Worm (Caenorhabditis elegans): ENCODE results near the gene nep-3.

The nep-3 gene

DNA sequence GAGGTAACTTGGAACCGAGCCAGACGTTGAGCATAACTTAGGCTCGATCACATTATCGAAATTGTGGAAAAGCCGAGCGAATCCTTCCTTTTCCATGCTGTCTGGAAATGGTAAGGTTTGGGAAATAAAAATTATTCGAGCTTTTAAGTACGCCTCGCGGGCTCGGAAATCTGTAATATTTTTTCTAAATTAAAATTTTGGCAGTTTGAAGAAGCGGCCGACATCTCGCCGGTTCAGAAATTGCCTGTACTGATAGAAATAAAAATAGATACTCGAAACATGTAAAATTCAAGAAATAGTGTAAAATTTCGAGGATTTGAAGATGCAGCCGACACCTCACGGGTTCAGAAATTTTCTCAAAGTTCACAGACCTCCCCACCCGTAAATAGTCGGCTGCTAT is 33.7 kb upstream of the nep-3 start, which contains the start of gene bcmo-2:
Gene bcmo-2, minus strand, starts transcription at position 101 of the 400 bp plus-strand sequence.
- no peak for TF ChIP-seq B0310.2 (tag; optimal IDR thresholded peaks at IDR 0.05)
- TF ChIP-seq tbx-11 (GFP tag; IDR thresholded peaks at IDR 0.05): no peak
- TF ChIP-seq hmg-4 (GFP tag; optimal IDR thresholded peaks at IDR 0.05): no peak
- no peak for TF ChIP-seq hmbx-1 (tag; optimal IDR thresholded peaks at IDR 0.05)
- TF ChIP-seq ceh-13 (GFP tag; optimal IDR thresholded peaks at IDR 0.05): no peak
- no peak for TF ChIP-seq tra-4 (tag; optimal IDR thresholded peaks at IDR 0.05)
- no peak for TF ChIP-seq ceh-36 (tag; optimal IDR thresholded peaks at IDR 0.05)
- TF ChIP-seq ama-1 (optimal IDR thresholded peaks at IDR 0.05): no peak
- no peak for TF ChIP-seq tbx-37 (GFP tag; conservative IDR thresholded peaks at IDR 0.05)
- TF ChIP-seq ets-7 (tag; optimal IDR thresholded peaks at IDR 0.05): no peak
- TF ChIP-seq aly-1 (tag; optimal IDR thresholded peaks at IDR 0.05): no peak

DNA sequence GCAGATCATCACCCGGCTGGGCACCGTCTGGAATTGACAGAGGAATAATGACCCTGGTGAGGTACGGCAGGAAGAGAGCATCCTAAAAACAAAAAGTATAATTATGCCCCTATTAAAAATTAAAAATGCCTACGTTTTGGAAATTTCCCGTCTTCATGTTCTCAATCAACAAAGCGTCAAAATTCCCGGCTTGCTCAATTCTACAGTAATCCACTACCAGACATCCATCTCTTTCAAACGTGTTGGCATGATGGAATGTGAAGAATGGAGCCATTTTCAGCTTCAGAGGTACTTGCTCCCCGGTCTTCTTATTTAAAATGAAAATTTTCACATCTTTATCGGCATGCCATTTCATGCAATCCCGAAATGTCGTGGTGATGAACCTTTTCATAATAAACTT is 32.3 kb upstream of the nep-3 start:
- TF ChIP-seq pes-1 (GFP tag; IDR thresholded peaks at IDR 0.05): no peak
- TF ChIP-seq tbx-37 (GFP tag; conservative IDR thresholded peaks at IDR 0.05): no peak
- no peak for TF ChIP-seq hmbx-1 (tag; optimal IDR thresholded peaks at IDR 0.05)
- TF ChIP-seq tra-4 (tag; optimal IDR thresholded peaks at IDR 0.05): no peak
- TF ChIP-seq F13C5.2 (tag; optimal IDR thresholded peaks at IDR 0.05): no peak
- no peak for TF ChIP-seq ceh-36 (tag; optimal IDR thresholded peaks at IDR 0.05)
- no peak for TF ChIP-seq ama-1 (optimal IDR thresholded peaks at IDR 0.05)
- TF ChIP-seq aly-1 (tag; optimal IDR thresholded peaks at IDR 0.05): no peak
- TF ChIP-seq hnd-1 (tag; optimal IDR thresholded peaks at IDR 0.05): no peak
- no peak for TF ChIP-seq tbx-11 (GFP tag; IDR thresholded peaks at IDR 0.05)
- TF ChIP-seq ceh-13 (GFP tag; optimal IDR thresholded peaks at IDR 0.05): no peak
- TF ChIP-seq hmg-4 (GFP tag; optimal IDR thresholded peaks at IDR 0.05): no peak
- TF ChIP-seq B0310.2 (tag; optimal IDR thresholded peaks at IDR 0.05): no peak
- TF ChIP-seq sea-1 (GFP tag; conservative IDR thresholded peaks at IDR 0.05): no peak
- TF ChIP-seq flt-1 (GFP tag; IDR thresholded peaks at IDR 0.05): no peak
- TF ChIP-seq scrt-1 (GFP tag; IDR thresholded peaks at IDR 0.05): no peak
- no peak for TF ChIP-seq ets-7 (tag; optimal IDR thresholded peaks at IDR 0.05)

DNA sequence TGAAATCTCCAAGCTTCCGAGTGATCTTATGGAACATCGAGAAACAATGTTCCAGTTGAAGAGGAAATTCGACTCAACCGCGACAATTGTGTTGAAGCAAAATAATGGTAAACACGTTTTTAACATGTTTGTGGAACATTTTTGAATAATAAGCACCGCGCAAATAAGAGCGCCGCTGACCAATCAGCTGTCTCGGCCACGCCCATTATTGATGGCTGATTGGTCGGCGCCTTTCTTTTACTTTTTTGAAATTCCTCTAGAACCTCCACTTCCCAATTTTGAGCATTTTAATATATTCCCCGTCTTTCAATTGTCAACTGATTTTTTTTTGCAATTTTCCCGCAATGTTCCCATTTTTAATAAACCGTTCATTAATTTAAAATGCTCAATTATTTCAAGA is 31.1 kb upstream of the nep-3 start:
- TF ChIP-seq flt-1 (GFP tag; IDR thresholded peaks at IDR 0.05): no peak
- no peak for TF ChIP-seq hmg-4 (GFP tag; optimal IDR thresholded peaks at IDR 0.05)
- TF ChIP-seq ceh-13 (GFP tag; optimal IDR thresholded peaks at IDR 0.05): no peak
- no peak for TF ChIP-seq F13C5.2 (tag; optimal IDR thresholded peaks at IDR 0.05)
- no peak for TF ChIP-seq ets-7 (tag; optimal IDR thresholded peaks at IDR 0.05)
- no peak for TF ChIP-seq aly-1 (tag; optimal IDR thresholded peaks at IDR 0.05)
- no peak for TF ChIP-seq hmbx-1 (tag; optimal IDR thresholded peaks at IDR 0.05)
- no peak for TF ChIP-seq tbx-11 (GFP tag; IDR thresholded peaks at IDR 0.05)
- no peak for TF ChIP-seq ceh-36 (tag; optimal IDR thresholded peaks at IDR 0.05)
- no peak for TF ChIP-seq tbx-37 (GFP tag; conservative IDR thresholded peaks at IDR 0.05)
- TF ChIP-seq scrt-1 (GFP tag; IDR thresholded peaks at IDR 0.05): no peak
- no peak for TF ChIP-seq tra-4 (tag; optimal IDR thresholded peaks at IDR 0.05)
- TF ChIP-seq sea-1 (GFP tag; conservative IDR thresholded peaks at IDR 0.05): no peak
- TF ChIP-seq pes-1 (GFP tag; IDR thresholded peaks at IDR 0.05): no peak
- no peak for TF ChIP-seq hnd-1 (tag; optimal IDR thresholded peaks at IDR 0.05)
- TF ChIP-seq ama-1 (optimal IDR thresholded peaks at IDR 0.05): no peak
- TF ChIP-seq B0310.2 (tag; optimal IDR thresholded peaks at IDR 0.05): no peak

DNA sequence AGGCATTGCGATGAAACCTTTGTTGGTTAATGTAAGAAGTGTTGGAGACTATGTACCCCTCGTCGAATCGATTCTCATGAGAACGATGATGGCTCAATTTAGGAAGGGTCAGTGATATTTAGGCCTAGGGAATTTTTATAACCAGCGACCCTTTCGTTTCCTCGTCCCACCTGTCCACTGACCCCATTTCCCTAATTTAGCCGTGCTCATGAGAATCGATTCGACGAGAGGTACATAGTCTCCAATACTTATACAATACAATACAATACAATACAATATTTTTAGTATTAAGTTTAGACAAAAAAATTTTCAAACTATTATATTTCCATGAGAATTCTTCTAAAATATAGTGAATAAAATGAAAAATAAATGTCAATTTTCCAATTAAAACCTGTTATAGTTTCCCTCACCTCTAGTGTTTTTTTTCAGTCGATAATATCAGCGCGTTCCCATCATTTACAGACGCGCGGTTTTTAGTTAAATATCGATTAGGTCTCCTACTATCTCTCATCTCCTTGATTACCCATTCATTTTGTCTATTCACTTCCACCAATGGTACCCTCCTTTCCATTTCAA is 29.7 kb upstream of the nep-3 start, which contains the start of the genes F53C3.11 and fbxb-103:
Gene F53C3.11, minus strand, starts transcription at position 101 of the 576 bp plus-strand sequence.
Gene fbxb-103, plus strand, starts transcription at position 526 of the 576 bp plus-strand sequence.
- no peak for TF ChIP-seq hmg-4 (GFP tag; optimal IDR thresholded peaks at IDR 0.05)
- TF ChIP-seq ets-7 (tag; optimal IDR thresholded peaks at IDR 0.05): no peak
- no peak for TF ChIP-seq hmbx-1 (tag; optimal IDR thresholded peaks at IDR 0.05)
- no peak for TF ChIP-seq tbx-11 (GFP tag; IDR thresholded peaks at IDR 0.05)
- TF ChIP-seq pes-1 (GFP tag; IDR thresholded peaks at IDR 0.05): no peak
- no peak for TF ChIP-seq F13C5.2 (tag; optimal IDR thresholded peaks at IDR 0.05)
- no peak for TF ChIP-seq hnd-1 (tag; optimal IDR thresholded peaks at IDR 0.05)
- no peak for TF ChIP-seq ceh-13 (GFP tag; optimal IDR thresholded peaks at IDR 0.05)
- TF ChIP-seq scrt-1 (GFP tag; IDR thresholded peaks at IDR 0.05): no peak
- TF ChIP-seq flt-1 (GFP tag; IDR thresholded peaks at IDR 0.05): no peak
- TF ChIP-seq ama-1 (optimal IDR thresholded peaks at IDR 0.05): no peak
- TF ChIP-seq aly-1 (tag; optimal IDR thresholded peaks at IDR 0.05): no peak
- TF ChIP-seq sea-1 (GFP tag; conservative IDR thresholded peaks at IDR 0.05): no peak
- no peak for TF ChIP-seq ceh-36 (tag; optimal IDR thresholded peaks at IDR 0.05)

ce11 chrII:3902798-3903197 is 25.8 kb upstream of the nep-3 start, which contains the start of gene F53C3.3:
Gene F53C3.3 (plus strand): TSS chrII:3902856.
- TF ChIP-seq scrt-1 (GFP tag; IDR thresholded peaks at IDR 0.05) (no peak), F13C5.2 (tag; optimal IDR thresholded peaks at IDR 0.05) (no peak), hmbx-1 (tag; optimal IDR thresholded peaks at IDR 0.05) (no peak), hmg-4 (GFP tag; optimal IDR thresholded peaks at IDR 0.05) (no peak), pes-1 (GFP tag; IDR thresholded peaks at IDR 0.05) (no peak), ceh-36 (tag; optimal IDR thresholded peaks at IDR 0.05) (no peak), aly-1 (tag; optimal IDR thresholded peaks at IDR 0.05) (no peak), ama-1 (optimal IDR thresholded peaks at IDR 0.05) (no peak), tbx-37 (GFP tag; conservative IDR thresholded peaks at IDR 0.05) (no peak), tbx-11 (GFP tag; IDR thresholded peaks at IDR 0.05) (no peak)

ce11 chrII:3901108-3901507 is 24.1 kb upstream of the nep-3 start, which contains the start of gene F53C3.4:
Gene F53C3.4 (plus strand): TSS chrII:3901408.
- no peak for TF ChIP-seq B0310.2 (tag; optimal IDR thresholded peaks at IDR 0.05)
- no peak for TF ChIP-seq hnd-1 (tag; optimal IDR thresholded peaks at IDR 0.05)
- TF ChIP-seq F13C5.2 (tag; optimal IDR thresholded peaks at IDR 0.05): no peak
- TF ChIP-seq tra-4 (tag; optimal IDR thresholded peaks at IDR 0.05): no peak
- TF ChIP-seq hmbx-1 (tag; optimal IDR thresholded peaks at IDR 0.05): no peak
- TF ChIP-seq tbx-11 (GFP tag; IDR thresholded peaks at IDR 0.05): no peak
- TF ChIP-seq ets-7 (tag; optimal IDR thresholded peaks at IDR 0.05): no peak
- TF ChIP-seq sea-1 (GFP tag; conservative IDR thresholded peaks at IDR 0.05): no peak
- no peak for TF ChIP-seq pes-1 (GFP tag; IDR thresholded peaks at IDR 0.05)
- TF ChIP-seq ceh-13 (GFP tag; optimal IDR thresholded peaks at IDR 0.05): no peak
- no peak for TF ChIP-seq scrt-1 (GFP tag; IDR thresholded peaks at IDR 0.05)
- TF ChIP-seq flt-1 (GFP tag; IDR thresholded peaks at IDR 0.05): no peak
- no peak for TF ChIP-seq hmg-4 (GFP tag; optimal IDR thresholded peaks at IDR 0.05)
- TF ChIP-seq ama-1 (optimal IDR thresholded peaks at IDR 0.05): no peak
- no peak for TF ChIP-seq aly-1 (tag; optimal IDR thresholded peaks at IDR 0.05)
- no peak for TF ChIP-seq ceh-36 (tag; optimal IDR thresholded peaks at IDR 0.05)
- TF ChIP-seq tbx-37 (GFP tag; conservative IDR thresholded peaks at IDR 0.05): no peak

All from whole organism, early embryonic.